Worm (Caenorhabditis elegans): ENCODE data around the gene irg-5.

ce11 chrV:13694103-13694502 is 44.2 kb downstream of the irg-5 start:
- TF ChIP-seq W03F9.2 (tag; optimal IDR thresholded peaks at IDR 0.05) (no peak), dao-5 (tag; optimal IDR thresholded peaks at IDR 0.05) (no peak), him-1 (tag; optimal IDR thresholded peaks at IDR 0.05) (no peak)
